Worm (Caenorhabditis elegans): ENCODE measurements around the gene irld-2.
A peak's percentile ranks its signal among the peaks of the same experiment; 100 is the strongest.
"Not testable (repeated sequence)": the region's sequence is repeated elsewhere in the genome, so short reads cannot be mapped to it uniquely, and the experiment has no call there.

Gene irld-2

ce11 chrX:13442446-13442845 lies 47.6 kb upstream of the irld-2 start (continued):
- TF ChIP-seq dmd-4 (tag; optimal IDR thresholded peaks at IDR 0.05; ENCODE audit: borderline replicate concordance): peak; percentile 10
- TF ChIP-seq ahr-1 (tag; optimal IDR thresholded peaks at IDR 0.05): no peak
- TF ChIP-seq nfya-1 (tag; optimal IDR thresholded peaks at IDR 0.05): no peak
- peak; percentile 37 for TF ChIP-seq ceh-31 (tag; optimal IDR thresholded peaks at IDR 0.05)
- no peak for TF ChIP-seq hlh-6 (tag; optimal IDR thresholded peaks at IDR 0.05)
- TF ChIP-seq nhr-232 (tag; optimal IDR thresholded peaks at IDR 0.05): no peak
- TF ChIP-seq tbx-2 (tag; optimal IDR thresholded peaks at IDR 0.05): peak; percentile 3
- TF ChIP-seq ceh-48 (tag; optimal IDR thresholded peaks at IDR 0.05): no peak
- TF ChIP-seq ets-4 (tag; optimal IDR thresholded peaks at IDR 0.05): no peak
- TF ChIP-seq pha-2 (tag; optimal IDR thresholded peaks at IDR 0.05): no peak
- no peak for TF ChIP-seq mec-3 (tag; optimal IDR thresholded peaks at IDR 0.05; ENCODE audit: borderline replicate concordance)
- TF ChIP-seq pros-1 (tag; optimal IDR thresholded peaks at IDR 0.05): no peak

- TF ChIP-seq hlh-15 (tag; optimal IDR thresholded peaks at IDR 0.05): no peak
- no peak for TF ChIP-seq mec-3 (tag; optimal IDR thresholded peaks at IDR 0.05; ENCODE audit: borderline replicate concordance)
- TF ChIP-seq elt-4 (tag; optimal IDR thresholded peaks at IDR 0.05): no peak
- TF ChIP-seq nfya-1 (tag; optimal IDR thresholded peaks at IDR 0.05): no peak
- no peak for TF ChIP-seq ceh-2 (tag; optimal IDR thresholded peaks at IDR 0.05)
- no peak for TF ChIP-seq ceh-45 (GFP tag; IDR thresholded peaks at IDR 0.05)
- TF ChIP-seq ceh-9 (tag; optimal IDR thresholded peaks at IDR 0.05): no peak
- no peak for TF ChIP-seq ahr-1 (tag; optimal IDR thresholded peaks at IDR 0.05)
- TF ChIP-seq unc-86 (tag; optimal IDR thresholded peaks at IDR 0.05): no peak
- TF ChIP-seq ztf-16 (tag; optimal IDR thresholded peaks at IDR 0.05): no peak
- TF ChIP-seq ets-4 (tag; optimal IDR thresholded peaks at IDR 0.05): no peak
- TF ChIP-seq unc-3 (GFP tag; conservative IDR thresholded peaks at IDR 0.05): no peak
- TF ChIP-seq unc-3 (tag; optimal IDR thresholded peaks at IDR 0.05): no peak
- no peak for TF ChIP-seq pat-9 (tag; optimal IDR thresholded peaks at IDR 0.05)
- no peak for TF ChIP-seq ttx-3 (tag; optimal IDR thresholded peaks at IDR 0.05)
- TF ChIP-seq pqm-1 (tag; optimal IDR thresholded peaks at IDR 0.05): no peak
- TF ChIP-seq pha-2 (tag; optimal IDR thresholded peaks at IDR 0.05): no peak
- no peak for TF ChIP-seq K09A11.1 (tag; optimal IDR thresholded peaks at IDR 0.05; ENCODE audit: insufficient read depth)
- no peak for TF ChIP-seq sox-2 (GFP tag; IDR thresholded peaks at IDR 0.05)
Observed at ce11 chrX:13435790-13436472, 41.1 kb upstream of the irld-2 start, which contains the start of gene jmjd-3.3. Gene jmjd-3.3, plus strand, starts transcription at chrX:13436422.

ce11 chrX:13435116-13435515 lies 40.2 kb upstream of the irld-2 start:
- peak; percentile 93 for TF ChIP-seq sdc-2 (tag; optimal IDR thresholded peaks at IDR 0.05)
- TF ChIP-seq ref-2 (tag; optimal IDR thresholded peaks at IDR 0.05): no peak

ce11 chrX:13431388-13431787 lies 36.5 kb upstream of the irld-2 start, which contains the start of gene C29F7.10:
Gene C29F7.10, minus strand, starts transcription at chrX:13431488.
- not testable (repeated sequence) for TF ChIP-seq dve-1, pax-1, lin-11 (tag; optimal IDR thresholded peaks at IDR 0.05)

- not testable (repeated sequence) for TF ChIP-seq unc-55 (GFP tag; optimal IDR thresholded peaks at IDR 0.05); che-1 (tag; optimal IDR thresholded peaks at IDR 0.05); unc-86 (tag; optimal IDR thresholded peaks at IDR 0.05)
Observed at ce11 chrX:13428755-13429154, 33.9 kb upstream of the irld-2 start, which contains the start of gene fkh-4. Gene fkh-4, minus strand, starts transcription at chrX:13428855.
